Worm (Caenorhabditis elegans) whole organism, late embryonic: ENCODE data around the gene metl-6.
A peak's percentile ranks its signal among the peaks of the same experiment; 100 is the strongest.

Experiments used
- C08G9.2 ChIP-seq: sonication (generic microtip); optimal IDR thresholded peaks from 2 replicates; lab custom pipeline; 2016; ENCODE audit warnings: mild to moderate bottlenecking, missing genetic modification characterization, moderate library complexity, missing compliant biosample characterization
- C38D4.7 ChIP-seq: fragments of 200-800 bp; sonication (Bioruptor generic); optimal IDR thresholded peaks from 2 replicates; lab custom pipeline; 2018; ENCODE audit warnings: mild to moderate bottlenecking, missing genetic modification characterization, moderate library complexity, missing compliant biosample characterization
- ama-1 ChIP-seq: fragments of 150-350 bp; optimal IDR thresholded peaks from 2 replicates; lab custom pipeline; 2014
- ceh-31 ChIP-seq: sonication (generic microtip); optimal IDR thresholded peaks from 2 replicates; lab custom pipeline; 2016; ENCODE audit warnings: missing genetic modification characterization, missing compliant biosample characterization
- ceh-9 ChIP-seq: sonication (generic microtip); optimal IDR thresholded peaks from 2 replicates; lab custom pipeline; 2016; ENCODE audit warnings: mild to moderate bottlenecking, missing genetic modification characterization, inconsistent platforms, missing compliant biosample characterization
- dmd-4 ChIP-seq: sonication (generic microtip); optimal IDR thresholded peaks from 2 replicates; lab custom pipeline; 2016; ENCODE audit warnings: borderline replicate concordance, missing genetic modification characterization, missing compliant biosample characterization
- elt-2 ChIP-seq: sonication (generic microtip); optimal IDR thresholded peaks from 2 replicates; lab custom pipeline; 2016; ENCODE audit warnings: missing genetic modification reagents, missing genetic modification characterization, missing compliant biosample characterization
- gmeb-2 ChIP-seq: sonication (generic microtip); optimal IDR thresholded peaks from 2 replicates; lab custom pipeline; 2016; ENCODE audit warnings: missing genetic modification characterization, inconsistent platforms, missing compliant biosample characterization
- nfya-1 ChIP-seq: sonication (generic microtip); optimal IDR thresholded peaks from 2 replicates; lab custom pipeline; 2017; ENCODE audit warnings: missing genetic modification characterization, mild to moderate bottlenecking, missing compliant biosample characterization, antibody characterized with exemption, moderate library complexity
- nhr-11 ChIP-seq: fragments of 150-350 bp; optimal IDR thresholded peaks from 2 replicates; lab custom pipeline; 2014; ENCODE audit warnings: missing biosample characterization, missing genetic modification characterization
- pqm-1 ChIP-seq: sonication (generic microtip); optimal IDR thresholded peaks from 2 replicates; lab custom pipeline; 2016; ENCODE audit warnings: missing genetic modification characterization, missing compliant biosample characterization
- tbx-2 ChIP-seq: sonication (generic microtip); optimal IDR thresholded peaks from 2 replicates; lab custom pipeline; 2016; ENCODE audit warnings: missing genetic modification characterization, missing compliant biosample characterization
- unc-3 ChIP-seq, 2 experiments: fragments of 200-800 bp in 1 of 2; sonication (Bioruptor generic) in 1 of 2; sonication (generic microtip) in 1 of 2; conservative IDR thresholded peaks in 1 of 2; optimal IDR thresholded peaks in 1 of 2; 2 replicates each; pipeline versions ENCODE4 v1.3.6 to Lab custom; 2016 to 2022; ENCODE audit warnings: missing compliant biosample characterization in 2 of 2, missing genetic modification characterization in 2 of 2, missing genetic modification reagents in 1 of 2
- ztf-16 ChIP-seq: sonication (generic microtip); optimal IDR thresholded peaks from 2 replicates; lab custom pipeline; 2017; ENCODE audit warnings: missing genetic modification characterization, missing compliant biosample characterization

DNA sequence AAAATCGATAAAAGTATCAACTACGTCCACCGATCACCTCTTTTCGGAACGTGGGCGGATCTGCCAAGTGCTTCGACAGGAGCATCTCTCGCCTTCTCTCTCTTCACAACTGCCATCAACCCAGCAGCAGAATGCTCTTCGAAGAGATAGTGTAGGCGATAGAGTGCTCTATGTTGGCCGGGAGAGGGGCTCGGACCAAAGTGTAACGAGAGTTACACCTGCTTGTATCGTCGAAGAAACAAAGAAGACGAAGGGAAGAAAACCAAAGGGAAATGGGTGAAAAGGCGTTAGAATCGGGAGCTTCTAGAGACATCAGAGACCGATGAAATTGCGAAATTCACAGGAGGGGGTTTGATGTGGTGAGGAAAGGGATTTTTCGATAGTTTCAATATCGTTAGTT, 6.7 kb downstream of the metl-6 start:
- TF ChIP-seq unc-3 (GFP tag; conservative IDR thresholded peaks at IDR 0.05; lab: Robert Waterston, UW) (no peak), unc-3 (tag; optimal IDR thresholded peaks at IDR 0.05; lab: Kevin White, UChicago) (no peak), tbx-2 (tag; lab: Kevin White, UChicago) (peak; percentile 21), nhr-11 (tag; lab: Kevin White, UChicago) (no peak), ceh-9 (tag; lab: Kevin White, UChicago) (no peak), nfya-1 (tag; lab: Kevin White, UChicago) (peak; percentile 3), ama-1 (lab: Kevin White, UChicago) (no peak), dmd-4 (no peak), C38D4.7 (GFP tag; lab: Kevin White, UChicago) (no peak), pqm-1 (tag; lab: Kevin White, UChicago) (no peak), ztf-16 (tag; lab: Kevin White, UChicago) (no peak), gmeb-2 (tag; lab: Kevin White, UChicago) (no peak), elt-2 (no peak), ceh-31 (tag; lab: Kevin White, UChicago) (peak; percentile 4), C08G9.2 (tag; lab: Kevin White, UChicago) (no peak)
